Worm (Caenorhabditis elegans) whole organism, young adult: ENCODE data around the gene C34C12.9.

Experiments used
- B0019.2 ChIP-seq: fragments of 200-800 bp; sonication (Bioruptor generic); conservative IDR thresholded peaks from 2 replicates; pipeline ENCODE4 v1.3.6; 2022; ENCODE audit warnings: missing genetic modification reagents, missing genetic modification characterization, missing compliant biosample characterization
- F39B2.1 ChIP-seq: fragments of 200-800 bp; sonication (Bioruptor generic); IDR thresholded peaks from 2 replicates; pipeline ENCODE4 v1.3.6; 2022; ENCODE audit warnings: missing genetic modification reagents, missing genetic modification characterization, missing compliant biosample characterization
- F49E8.2 ChIP-seq: sonication (generic microtip); optimal IDR thresholded peaks from 3 replicates; lab custom pipeline; 2017; ENCODE audit warnings: missing genetic modification characterization, mild to moderate bottlenecking, missing compliant biosample characterization, antibody characterized with exemption, moderate library complexity; ENCODE audit not compliant: insufficient read depth
- F55B11.4 ChIP-seq: sonication (generic microtip); optimal IDR thresholded peaks from 2 replicates; lab custom pipeline; 2016; ENCODE audit warnings: missing compliant biosample characterization, missing genetic modification characterization, borderline replicate concordance; ENCODE audit not compliant: insufficient read depth
- F57A8.1 ChIP-seq: fragments of 200-800 bp; sonication (Bioruptor generic); optimal IDR thresholded peaks from 2 replicates; lab custom pipeline; 2018; ENCODE audit warnings: mild to moderate bottlenecking, missing genetic modification characterization, moderate library complexity, missing compliant biosample characterization
- T07F8.4 ChIP-seq: sonication (generic microtip); optimal IDR thresholded peaks from 2 replicates; lab custom pipeline; 2016; ENCODE audit warnings: mild to moderate bottlenecking, missing genetic modification characterization, moderate library complexity, missing compliant biosample characterization
- Y67H2A.10 ChIP-seq: fragments of 200-800 bp; sonication (Bioruptor generic); conservative IDR thresholded peaks from 2 replicates; pipeline ENCODE4 v1.3.6; 2022; ENCODE audit warnings: missing genetic modification reagents, missing genetic modification characterization, missing compliant biosample characterization
- Y79H2A.3 ChIP-seq: fragments of 200-800 bp; sonication (Bioruptor generic); conservative IDR thresholded peaks from 2 replicates; pipeline ENCODE4 v1.3.6; 2022; ENCODE audit warnings: missing genetic modification reagents, missing genetic modification characterization, missing compliant biosample characterization
- akir-1 ChIP-seq: fragments of 200-800 bp; sonication (Bioruptor generic); optimal IDR thresholded peaks from 2 replicates; lab custom pipeline; 2018; ENCODE audit warnings: mild to moderate bottlenecking, missing genetic modification characterization, moderate library complexity, missing compliant biosample characterization
- athp-1 ChIP-seq: sonication (generic microtip); optimal IDR thresholded peaks from 2 replicates; lab custom pipeline; 2017; ENCODE audit warnings: mild to moderate bottlenecking, missing genetic modification characterization, missing compliant biosample characterization
- attf-6 ChIP-seq: fragments of 200-800 bp; sonication (Bioruptor generic); IDR thresholded peaks from 2 replicates; pipeline ENCODE4 v1.3.6; 2022; ENCODE audit warnings: missing genetic modification reagents, missing genetic modification characterization, missing compliant biosample characterization
- bed-2 ChIP-seq: fragments of 200-800 bp; sonication (Bioruptor generic); IDR thresholded peaks from 2 replicates; pipeline ENCODE4 v1.3.6; 2022; ENCODE audit warnings: missing genetic modification reagents, missing genetic modification characterization, missing compliant biosample characterization
- ccch-3 ChIP-seq: fragments of 200-800 bp; sonication (Bioruptor generic); optimal IDR thresholded peaks from 2 replicates; lab custom pipeline; 2018; ENCODE audit warnings: mild to moderate bottlenecking, missing genetic modification characterization, missing compliant biosample characterization
- cebp-1 ChIP-seq, 2 experiments: fragments of 200-800 bp in 1 of 2; sonication (Bioruptor generic) in 1 of 2; sonication (generic microtip) in 1 of 2; IDR thresholded peaks in 1 of 2; optimal IDR thresholded peaks in 1 of 2; 2 replicates each; pipeline versions ENCODE4 v1.3.6 to Lab custom; 2017 to 2022; ENCODE audit warnings: missing compliant biosample characterization in 2 of 2, missing genetic modification characterization in 2 of 2, mild to moderate bottlenecking in 1 of 2, missing genetic modification reagents in 1 of 2, moderate library complexity in 1 of 2
- cebp-2 ChIP-seq: fragments of 200-800 bp; sonication (Bioruptor generic); IDR thresholded peaks from 2 replicates; pipeline ENCODE4 v1.3.6; 2022; ENCODE audit warnings: missing genetic modification characterization, missing compliant biosample characterization
- ceh-100 ChIP-seq: fragments of 200-800 bp; sonication (Bioruptor generic); IDR thresholded peaks from 2 replicates; pipeline ENCODE4 v1.3.6; 2022; ENCODE audit warnings: missing genetic modification reagents, missing genetic modification characterization, missing compliant biosample characterization
- ceh-79 ChIP-seq: sonication (generic microtip); optimal IDR thresholded peaks from 2 replicates; lab custom pipeline; 2017; ENCODE audit warnings: mild to moderate bottlenecking, missing genetic modification characterization, missing compliant biosample characterization
- ceh-91 ChIP-seq: fragments of 200-800 bp; sonication (Bioruptor generic); IDR thresholded peaks from 2 replicates; pipeline ENCODE4 v1.3.6; 2022; ENCODE audit warnings: missing genetic modification reagents, missing genetic modification characterization, missing compliant biosample characterization
- dpl-1 ChIP-seq: fragments of 150-350 bp; optimal IDR thresholded peaks from 2 replicates; lab custom pipeline; 2014; ENCODE audit warnings: missing biosample characterization, missing genetic modification reagents, missing genetic modification characterization
- efl-1 ChIP-seq: fragments of 150-350 bp; optimal IDR thresholded peaks from 2 replicates; lab custom pipeline; 2014; ENCODE audit warnings: missing biosample characterization, missing genetic modification reagents, missing genetic modification characterization
- egl-44 ChIP-seq: fragments of 200-800 bp; sonication (Bioruptor generic); IDR thresholded peaks from 2 replicates; pipeline ENCODE4 v1.3.6; 2022; ENCODE audit warnings: missing genetic modification reagents, missing genetic modification characterization, missing compliant biosample characterization
- ets-4 ChIP-seq: fragments of 200-800 bp; sonication (Bioruptor generic); optimal IDR thresholded peaks from 2 replicates; lab custom pipeline; 2018; ENCODE audit warnings: mild to moderate bottlenecking, missing genetic modification characterization, missing compliant biosample characterization
- him-1 ChIP-seq: sonication (generic microtip); optimal IDR thresholded peaks from 2 replicates; lab custom pipeline; 2016; ENCODE audit warnings: missing genotype, missing genetic modification reagents, missing genetic modification characterization, missing compliant biosample characterization
- hsf-1 ChIP-seq: fragments of 200-800 bp; sonication (Bioruptor generic); IDR thresholded peaks from 2 replicates; pipeline ENCODE4 v1.3.6; 2022; ENCODE audit warnings: missing genetic modification reagents, missing genetic modification characterization, missing compliant biosample characterization
- lin-35 ChIP-seq, 3 experiments: fragments of 150-350 bp in 2 of 3; sonication (generic microtip) in 1 of 3; optimal IDR thresholded peaks; 2 replicates each; lab custom pipeline; 2014 to 2018; ENCODE audit warnings: missing biosample characterization in 3 of 3, missing genetic modification characterization in 3 of 3, missing genetic modification reagents in 3 of 3
- lin-54 ChIP-seq: fragments of 200-800 bp; sonication (Bioruptor generic); optimal IDR thresholded peaks from 2 replicates; lab custom pipeline; 2018; ENCODE audit warnings: mild to moderate bottlenecking, missing genetic modification characterization, missing compliant biosample characterization
- mxl-1 ChIP-seq: sonication (generic microtip); optimal IDR thresholded peaks from 2 replicates; lab custom pipeline; 2016; ENCODE audit warnings: missing genetic modification characterization, missing compliant biosample characterization
- nfyb-1 ChIP-seq: fragments of 200-800 bp; sonication (Bioruptor generic); IDR thresholded peaks from 2 replicates; pipeline ENCODE4 v1.3.6; 2022; ENCODE audit warnings: missing genetic modification reagents, missing genetic modification characterization, missing compliant biosample characterization
- nhr-179 ChIP-seq: sonication (generic microtip); optimal IDR thresholded peaks from 2 replicates; lab custom pipeline; 2016; ENCODE audit warnings: mild to moderate bottlenecking, missing genetic modification characterization, missing compliant biosample characterization
- nhr-27 ChIP-seq: fragments of 200-800 bp; sonication (Bioruptor generic); optimal IDR thresholded peaks from 2 replicates; lab custom pipeline; 2018; ENCODE audit warnings: mild to moderate bottlenecking, missing genetic modification characterization, moderate library complexity, missing compliant biosample characterization
- rec-8 ChIP-seq, 2 experiments: sonication (generic microtip); optimal IDR thresholded peaks; 2 replicates each; lab custom pipeline; 2016; ENCODE audit warnings: mild to moderate bottlenecking in 2 of 2, missing genetic modification characterization in 2 of 2, missing genetic modification reagents in 2 of 2, missing genotype in 2 of 2, missing biosample characterization in 1 of 2, missing compliant biosample characterization in 1 of 2, moderate library complexity in 1 of 2
- repo-1 ChIP-seq: sonication (generic microtip); optimal IDR thresholded peaks from 2 replicates; lab custom pipeline; 2017; ENCODE audit warnings: mild to moderate bottlenecking, missing genetic modification characterization, missing compliant biosample characterization
- rpc-1 ChIP-seq, 2 experiments: fragments of 150-350 bp in 1 of 2; sonication (generic microtip) in 1 of 2; optimal IDR thresholded peaks; 2 replicates each; lab custom pipeline; 2014 to 2018; ENCODE audit warnings: missing biosample characterization in 1 of 2, missing genetic modification characterization in 1 of 2, missing genetic modification reagents in 1 of 2, missing genotype in 1 of 2
- sdz-38 ChIP-seq: sonication (generic microtip); optimal IDR thresholded peaks from 2 replicates; lab custom pipeline; 2016; ENCODE audit warnings: missing genotype, missing genetic modification characterization, missing compliant biosample characterization
- sea-2 ChIP-seq: fragments of 200-800 bp; sonication (Bioruptor generic); IDR thresholded peaks from 2 replicates; pipeline ENCODE4 v1.3.6; 2022; ENCODE audit warnings: missing genetic modification characterization, missing compliant biosample characterization
- snpc-1.3 ChIP-seq: sonication (generic microtip); optimal IDR thresholded peaks from 2 replicates; lab custom pipeline; 2017; ENCODE audit warnings: missing genetic modification characterization, mild to moderate bottlenecking, missing compliant biosample characterization, antibody characterized with exemption, moderate library complexity, missing genotype, missing genetic modification reagents; ENCODE audit not compliant: insufficient read depth
- somi-1 ChIP-seq: fragments of 200-800 bp; sonication (Bioruptor generic); optimal IDR thresholded peaks from 2 replicates; lab custom pipeline; 2018; ENCODE audit warnings: mild to moderate bottlenecking, missing genetic modification characterization, missing compliant biosample characterization
- unc-130 ChIP-seq: sonication (generic microtip); optimal IDR thresholded peaks from 2 replicates; lab custom pipeline; 2016; ENCODE audit warnings: missing genetic modification reagents, missing genetic modification characterization, missing compliant biosample characterization
- ztf-22 ChIP-seq: fragments of 200-800 bp; sonication (Bioruptor generic); optimal IDR thresholded peaks from 2 replicates; lab custom pipeline; 2018; ENCODE audit warnings: mild to moderate bottlenecking, missing genetic modification characterization, moderate library complexity, missing compliant biosample characterization
- ztf-6 ChIP-seq: fragments of 200-800 bp; sonication (Bioruptor generic); IDR thresholded peaks from 2 replicates; pipeline ENCODE4 v1.3.6; 2022; ENCODE audit warnings: missing genetic modification reagents, missing genetic modification characterization, missing compliant biosample characterization

C34C12.9 gene

ce11 chrIII:3480236-3480635, 4.9 kb upstream of the C34C12.9 start:
- TF ChIP-seq lin-54 (GFP tag; lab: Kevin White, UChicago): no peak
- TF ChIP-seq F57A8.1: no peak
- no peak for TF ChIP-seq rpc-1 (optimal IDR thresholded peaks at IDR 0.05; lab: Kevin White, UChicago)
- TF ChIP-seq rpc-1 (tag; optimal IDR thresholded peaks at IDR 0.05; lab: Kevin White, UChicago): no peak
- no peak for TF ChIP-seq F55B11.4
- no peak for TF ChIP-seq mxl-1 (tag; lab: Kevin White, UChicago)
- no peak for TF ChIP-seq T07F8.4 (tag; lab: Kevin White, UChicago)
- TF ChIP-seq ztf-6: no peak
- no peak for TF ChIP-seq him-1
- TF ChIP-seq akir-1 (GFP tag; lab: Kevin White, UChicago): no peak
- no peak for TF ChIP-seq sea-2

ce11 chrIII:3478795-3479398, 3.6 kb upstream of the C34C12.9 start:
- no peak for TF ChIP-seq F49E8.2 (tag; lab: Kevin White, UChicago)
- TF ChIP-seq Y67H2A.10: no peak
- TF ChIP-seq athp-1 (tag; lab: Kevin White, UChicago): no peak
- no peak for TF ChIP-seq sdz-38 (tag; lab: Kevin White, UChicago)
- TF ChIP-seq nfyb-1 (GFP tag; lab: Robert Waterston, UW): 0 out of 2 replicates have a peak, but pooled peaks have one; percentile 35
- TF ChIP-seq F39B2.1: no peak
- TF ChIP-seq efl-1 (GFP tag; lab: Kevin White, UChicago): no peak
- TF ChIP-seq somi-1 (GFP tag; lab: Kevin White, UChicago): no peak

- TF ChIP-seq Y79H2A.3 (GFP tag; lab: Robert Waterston, UW) (no peak), attf-6 (no peak), rec-8 (tag; optimal IDR thresholded peaks at IDR 0.05; lab: Kevin White, UChicago) (no peak), lin-35 (GFP tag; optimal IDR thresholded peaks at IDR 0.05; lab: Kevin White, UChicago) (no peak), hsf-1 (GFP tag; lab: Robert Waterston, UW) (no peak), ceh-91 (GFP tag; lab: Robert Waterston, UW) (no peak)
Observed at ce11 chrIII:3477375-3477774, 2.1 kb upstream of the C34C12.9 start.

- TF ChIP-seq dpl-1 (GFP tag; lab: Kevin White, UChicago) (no peak), nhr-27 (tag; lab: Kevin White, UChicago) (no peak), ceh-100 (GFP tag; lab: Robert Waterston, UW) (peak; percentile 86), cebp-2 (GFP tag; lab: Robert Waterston, UW) (no peak), unc-130 (GFP tag; lab: Kevin White, UChicago) (peak; percentile 7), ccch-3 (peak; percentile 5), ztf-22 (no peak), snpc-1.3 (no peak), ceh-79 (tag; lab: Kevin White, UChicago) (no peak), bed-2 (0 out of 2 replicates have a peak, but pooled peaks have one; percentile 8), mxl-1 (tag; lab: Kevin White, UChicago) (no peak), F39B2.1 (no peak), cebp-1 (GFP tag; IDR thresholded peaks at IDR 0.05; lab: Robert Waterston, UW) (no peak), cebp-1 (tag; optimal IDR thresholded peaks at IDR 0.05; lab: Kevin White, UChicago) (no peak), B0019.2 (GFP tag; lab: Robert Waterston, UW) (no peak), ets-4 (GFP tag; lab: Kevin White, UChicago) (no peak), nhr-179 (tag; lab: Kevin White, UChicago) (no peak), nfyb-1 (GFP tag; lab: Robert Waterston, UW) (no peak), repo-1 (tag; lab: Kevin White, UChicago) (no peak), egl-44 (GFP tag; lab: Robert Waterston, UW) (no peak), somi-1 (GFP tag; lab: Kevin White, UChicago) (no peak)
Observed at ce11 chrIII:3476245-3476644, 933 bp upstream of the C34C12.9 start.
